Worm (Caenorhabditis elegans) whole organism, L1 larva: ENCODE results near the gene Y69A2AR.25.

Experiments
- ama-1 ChIP-seq: fragments of 150-350 bp; optimal IDR thresholded peaks from 2 replicates; lab custom pipeline; 2014
- blmp-1 ChIP-seq: fragments of 150-350 bp; optimal IDR thresholded peaks from 2 replicates; lab custom pipeline; 2014; ENCODE audit warnings: missing biosample characterization, missing genetic modification characterization
- ces-1 ChIP-seq: fragments of 150-350 bp; optimal IDR thresholded peaks from 2 replicates; lab custom pipeline; 2014; ENCODE audit warnings: missing biosample characterization, missing genetic modification reagents, missing genetic modification characterization
- elt-3 ChIP-seq, 6 experiments: fragments of 150-350 bp in 1 of 6; sonication (generic microtip); optimal IDR thresholded peaks; 2 replicates each; lab custom pipeline; 2017 to 2018; ENCODE audit warnings: missing biosample characterization in 6 of 6, missing genetic modification characterization in 6 of 6, inconsistent platforms in 1 of 6
- fos-1 ChIP-seq: fragments of 150-350 bp; optimal IDR thresholded peaks from 2 replicates; lab custom pipeline; 2014; ENCODE audit warnings: missing biosample characterization, missing genetic modification characterization
- nhr-77 ChIP-seq: fragments of 150-350 bp; optimal IDR thresholded peaks from 2 replicates; lab custom pipeline; 2014; ENCODE audit warnings: missing biosample characterization, missing genetic modification characterization
- unc-98 ChIP-seq: fragments of 200-800 bp; sonication (Bioruptor generic); IDR thresholded peaks from 2 replicates; pipeline ENCODE4 v1.3.6; 2022; ENCODE audit warnings: missing genetic modification characterization, missing compliant biosample characterization

ce11 chrIV:2552855-2553254, 15.3 kb downstream of the Y69A2AR.25 start:
- TF ChIP-seq unc-98 (GFP tag; lab: Robert Waterston, UW): no peak
- no peak for TF ChIP-seq elt-3 (tag; optimal IDR thresholded peaks at IDR 0.05; lab: Kevin White, UChicago)
- TF ChIP-seq blmp-1 (tag; lab: Kevin White, UChicago): no peak
- TF ChIP-seq ces-1: no peak
- no peak for TF ChIP-seq nhr-77 (tag; lab: Kevin White, UChicago)
- TF ChIP-seq fos-1 (tag; lab: Kevin White, UChicago): no peak
- TF ChIP-seq ama-1 (lab: Kevin White, UChicago): no peak
